Worm (Caenorhabditis elegans): ENCODE measurements around the gene mlcd-1.

mlcd-1 gene

ce11 chrIII:4553316-4553715, 14.6 kb downstream of the mlcd-1 start, which contains the start of gene imph-1:
imph-1 (plus strand) TSS chrIII:4553616.
- no peak for TF ChIP-seq tab-1 (GFP tag; IDR thresholded peaks at IDR 0.05)
- TF ChIP-seq klf-2 (GFP tag; conservative IDR thresholded peaks at IDR 0.05) = no peak
- no peak for TF ChIP-seq T22C8.4 (GFP tag; IDR thresholded peaks at IDR 0.05)
- no peak for TF ChIP-seq flt-1 (GFP tag; IDR thresholded peaks at IDR 0.05)
- TF ChIP-seq ref-1 (GFP tag; conservative IDR thresholded peaks at IDR 0.05) = no peak
- TF ChIP-seq ztf-29 (GFP tag; IDR thresholded peaks at IDR 0.05) = no peak
- no peak for TF ChIP-seq ztf-23 (GFP tag; IDR thresholded peaks at IDR 0.05)
- TF ChIP-seq med-1 (GFP tag; optimal IDR thresholded peaks at IDR 0.05; ENCODE audit: insufficient read depth) = no peak

ce11 chrIII:4552872-4553271, 15.1 kb downstream of the mlcd-1 start:
- TF ChIP-seq med-1 (GFP tag; optimal IDR thresholded peaks at IDR 0.05; ENCODE audit: insufficient read depth) = no peak
- no peak for TF ChIP-seq cog-1 (tag; optimal IDR thresholded peaks at IDR 0.05)
- no peak for TF ChIP-seq T22C8.4 (GFP tag; IDR thresholded peaks at IDR 0.05)
- no peak for TF ChIP-seq flt-1 (GFP tag; IDR thresholded peaks at IDR 0.05)
- TF ChIP-seq ztf-29 (GFP tag; IDR thresholded peaks at IDR 0.05) = no peak
- no peak for TF ChIP-seq klf-2 (GFP tag; conservative IDR thresholded peaks at IDR 0.05)
- TF ChIP-seq tab-1 (GFP tag; IDR thresholded peaks at IDR 0.05) = no peak
- no peak for TF ChIP-seq ztf-23 (GFP tag; IDR thresholded peaks at IDR 0.05)
- no peak for TF ChIP-seq ref-1 (GFP tag; conservative IDR thresholded peaks at IDR 0.05)

- TF ChIP-seq klf-2 (GFP tag; conservative IDR thresholded peaks at IDR 0.05) = no peak
- no peak for TF ChIP-seq ref-1 (GFP tag; conservative IDR thresholded peaks at IDR 0.05)
- no peak for TF ChIP-seq flt-1 (GFP tag; IDR thresholded peaks at IDR 0.05)
- TF ChIP-seq med-1 (GFP tag; optimal IDR thresholded peaks at IDR 0.05; ENCODE audit: insufficient read depth) = no peak
- no peak for TF ChIP-seq tab-1 (GFP tag; IDR thresholded peaks at IDR 0.05)
- no peak for TF ChIP-seq cog-1 (tag; optimal IDR thresholded peaks at IDR 0.05)
- TF ChIP-seq T22C8.4 (GFP tag; IDR thresholded peaks at IDR 0.05) = no peak
- TF ChIP-seq ztf-23 (GFP tag; IDR thresholded peaks at IDR 0.05) = no peak
These were observed 16.0 kb downstream of the mlcd-1 start for ce11 chrIII:4551963-4552362.

ce11 chrIII:4548739-4549138, 19.2 kb downstream of the mlcd-1 start, which contains the start of gene M88.4:
M88.4 (plus strand) TSS chrIII:4549039.
- TF ChIP-seq med-1 (GFP tag; optimal IDR thresholded peaks at IDR 0.05; ENCODE audit: insufficient read depth) = no peak
- TF ChIP-seq ztf-23 (GFP tag; IDR thresholded peaks at IDR 0.05) = no peak
- no peak for TF ChIP-seq klf-2 (GFP tag; conservative IDR thresholded peaks at IDR 0.05)
- TF ChIP-seq ztf-29 (GFP tag; IDR thresholded peaks at IDR 0.05) = no peak
- no peak for TF ChIP-seq flt-1 (GFP tag; IDR thresholded peaks at IDR 0.05)
- TF ChIP-seq cog-1 (tag; optimal IDR thresholded peaks at IDR 0.05) = no peak
- TF ChIP-seq T22C8.4 (GFP tag; IDR thresholded peaks at IDR 0.05) = no peak
- TF ChIP-seq ref-1 (GFP tag; conservative IDR thresholded peaks at IDR 0.05) = no peak
- no peak for TF ChIP-seq tab-1 (GFP tag; IDR thresholded peaks at IDR 0.05)

ce11 chrIII:4544959-4545358, 23.0 kb downstream of the mlcd-1 start, which contains the start of gene M88.3:
M88.3 (minus strand) TSS chrIII:4545059.
- TF ChIP-seq flt-1 (GFP tag; IDR thresholded peaks at IDR 0.05) = no peak
- no peak for TF ChIP-seq T22C8.4 (GFP tag; IDR thresholded peaks at IDR 0.05)
- no peak for TF ChIP-seq cog-1 (tag; optimal IDR thresholded peaks at IDR 0.05)
- no peak for TF ChIP-seq ref-1 (GFP tag; conservative IDR thresholded peaks at IDR 0.05)
- no peak for TF ChIP-seq ztf-23 (GFP tag; IDR thresholded peaks at IDR 0.05)
- no peak for TF ChIP-seq med-1 (GFP tag; optimal IDR thresholded peaks at IDR 0.05; ENCODE audit: insufficient read depth)
- TF ChIP-seq tab-1 (GFP tag; IDR thresholded peaks at IDR 0.05) = no peak
- TF ChIP-seq klf-2 (GFP tag; conservative IDR thresholded peaks at IDR 0.05) = no peak
- TF ChIP-seq ztf-29 (GFP tag; IDR thresholded peaks at IDR 0.05) = no peak

ce11 chrIII:4542362-4542931, 25.5 kb downstream of the mlcd-1 start, which contains the start of the genes mrps-34 and cisd-3.1:
mrps-34 (minus strand) TSS chrIII:4542452.
cisd-3.1 (plus strand) TSS chrIII:4542881.
- TF ChIP-seq flt-1 (GFP tag; IDR thresholded peaks at IDR 0.05) (peak; percentile 62; the same call in 1 of the 2 replicates), T22C8.4 (GFP tag; IDR thresholded peaks at IDR 0.05) (no peak), tab-1 (GFP tag; IDR thresholded peaks at IDR 0.05) (no peak; the same call in 1 of the 2 replicates), med-1 (GFP tag; optimal IDR thresholded peaks at IDR 0.05; ENCODE audit: insufficient read depth) (peak; percentile 70), cog-1 (tag; optimal IDR thresholded peaks at IDR 0.05) (peak; percentile 8)

- TF ChIP-seq ztf-29 (GFP tag; IDR thresholded peaks at IDR 0.05) = no peak
- no peak for TF ChIP-seq cog-1 (tag; optimal IDR thresholded peaks at IDR 0.05)
- TF ChIP-seq flt-1 (GFP tag; IDR thresholded peaks at IDR 0.05) = no peak
- TF ChIP-seq ztf-23 (GFP tag; IDR thresholded peaks at IDR 0.05) = no peak
- no peak for TF ChIP-seq klf-2 (GFP tag; conservative IDR thresholded peaks at IDR 0.05)
- no peak for TF ChIP-seq ref-1 (GFP tag; conservative IDR thresholded peaks at IDR 0.05)
- no peak for TF ChIP-seq tab-1 (GFP tag; IDR thresholded peaks at IDR 0.05)
These were observed 27.3 kb downstream of the mlcd-1 start, which contains the start of gene ugt-62 for ce11 chrIII:4540604-4541003. ugt-62 (minus strand) TSS chrIII:4540623.

ce11 chrIII:4530968-4531367, 37.0 kb downstream of the mlcd-1 start:
- TF ChIP-seq ref-1 (GFP tag; conservative IDR thresholded peaks at IDR 0.05) (no peak), tab-1 (GFP tag; IDR thresholded peaks at IDR 0.05) (no peak), med-1 (GFP tag; optimal IDR thresholded peaks at IDR 0.05; ENCODE audit: insufficient read depth) (no peak), ztf-23 (GFP tag; IDR thresholded peaks at IDR 0.05) (no peak), ztf-29 (GFP tag; IDR thresholded peaks at IDR 0.05) (no peak), flt-1 (GFP tag; IDR thresholded peaks at IDR 0.05) (no peak), T22C8.4 (GFP tag; IDR thresholded peaks at IDR 0.05) (no peak), cog-1 (tag; optimal IDR thresholded peaks at IDR 0.05) (no peak), klf-2 (GFP tag; conservative IDR thresholded peaks at IDR 0.05) (no peak)

ce11 chrIII:4525998-4526397, 41.9 kb downstream of the mlcd-1 start:
- no peak for TF ChIP-seq med-1 (GFP tag; optimal IDR thresholded peaks at IDR 0.05; ENCODE audit: insufficient read depth)
- TF ChIP-seq ref-1 (GFP tag; conservative IDR thresholded peaks at IDR 0.05) = no peak
- no peak for TF ChIP-seq cog-1 (tag; optimal IDR thresholded peaks at IDR 0.05)
- TF ChIP-seq flt-1 (GFP tag; IDR thresholded peaks at IDR 0.05) = no peak
- no peak for TF ChIP-seq klf-2 (GFP tag; conservative IDR thresholded peaks at IDR 0.05)
- TF ChIP-seq ztf-23 (GFP tag; IDR thresholded peaks at IDR 0.05) = no peak
- TF ChIP-seq ztf-29 (GFP tag; IDR thresholded peaks at IDR 0.05) = no peak
- no peak for TF ChIP-seq T22C8.4 (GFP tag; IDR thresholded peaks at IDR 0.05)
- no peak for TF ChIP-seq tab-1 (GFP tag; IDR thresholded peaks at IDR 0.05)
